Fruit fly (Drosophila melanogaster) whole organism, embryonic: ENCODE measurements around the gene pall.

ENCODE experiments used
- B-H2 ChIP-seq: fragments of 200-800 bp; sonication (Bioruptor generic); optimal IDR thresholded peaks from 2 replicates; lab custom pipeline; 2018; ENCODE audit warnings: missing biosample characterization, mild to moderate bottlenecking, missing genetic modification characterization
- CG10147 ChIP-seq: fragments of 200-800 bp; sonication (Bioruptor generic); optimal IDR thresholded peaks from 2 replicates; lab custom pipeline; 2019; ENCODE audit warnings: missing biosample characterization, mild to moderate bottlenecking, missing genetic modification characterization, moderate library complexity
- CG10959 ChIP-seq: fragments of 200-800 bp; sonication (Bioruptor generic); IDR thresholded peaks from 2 replicates; pipeline ENCODE4 v1.3.6; 2022; ENCODE audit warnings: missing biosample characterization, missing genetic modification characterization
- CG14965 ChIP-seq: fragments of 200-800 bp; sonication (Bioruptor generic); optimal IDR thresholded peaks from 2 replicates; lab custom pipeline; 2016; ENCODE audit warnings: missing biosample characterization, missing genetic modification characterization, borderline replicate concordance
- CG1529 ChIP-seq: fragments of 200-800 bp; sonication (Bioruptor generic); optimal IDR thresholded peaks from 3 replicates; lab custom pipeline; 2018; ENCODE audit warnings: missing biosample characterization, missing genetic modification characterization
- CG16863 ChIP-seq: fragments of 200-800 bp; sonication (Bioruptor generic); optimal IDR thresholded peaks from 3 replicates; lab custom pipeline; 2016; ENCODE audit warnings: missing biosample characterization, missing genetic modification characterization
- CG17186 ChIP-seq: fragments of 200-800 bp; sonication (Bioruptor generic); optimal IDR thresholded peaks from 3 replicates; lab custom pipeline; 2017; ENCODE audit warnings: missing biosample characterization, missing genetic modification reagents, missing genetic modification characterization
- CG17359 ChIP-seq: fragments of 200-800 bp; sonication (Bioruptor generic); optimal IDR thresholded peaks from 3 replicates; lab custom pipeline; 2018; ENCODE audit warnings: missing biosample characterization, mild to moderate bottlenecking, missing genetic modification characterization, moderate library complexity
- CG1792 ChIP-seq: fragments of 200-800 bp; sonication (Bioruptor generic); optimal IDR thresholded peaks from 2 replicates; lab custom pipeline; 2016; ENCODE audit warnings: missing biosample characterization, missing genetic modification characterization
- CG18619 ChIP-seq: fragments of 200-800 bp; sonication (Bioruptor generic); optimal IDR thresholded peaks from 3 replicates; lab custom pipeline; 2017; ENCODE audit warnings: missing biosample characterization, mild to moderate bottlenecking, missing genetic modification characterization
- CG2116 ChIP-seq: fragments of 200-800 bp; sonication (Bioruptor generic); optimal IDR thresholded peaks from 3 replicates; lab custom pipeline; 2018; ENCODE audit warnings: missing biosample characterization, mild to moderate bottlenecking, missing genetic modification characterization
- CG2712 ChIP-seq: fragments of 200-800 bp; optimal IDR thresholded peaks from 3 replicates; lab custom pipeline; 2019; ENCODE audit warnings: missing biosample characterization, mild to moderate bottlenecking, missing genetic modification characterization, moderate library complexity
- CG32532 ChIP-seq: fragments of 200-800 bp; sonication (Bioruptor generic); IDR thresholded peaks from 2 replicates; pipeline ENCODE4 v1.3.6; 2022; ENCODE audit warnings: missing biosample characterization, missing genetic modification characterization
- CG33213 ChIP-seq: fragments of 200-800 bp; sonication (Bioruptor generic); optimal IDR thresholded peaks from 3 replicates; lab custom pipeline; 2016; ENCODE audit warnings: missing biosample characterization, missing genetic modification characterization
- CG33557 ChIP-seq: fragments of 200-800 bp; sonication (Bioruptor generic); optimal IDR thresholded peaks from 2 replicates; lab custom pipeline; 2019; ENCODE audit warnings: missing biosample characterization, mild to moderate bottlenecking, missing genetic modification characterization, moderate library complexity
- CG4282 ChIP-seq: fragments of 200-800 bp; sonication (Bioruptor generic); optimal IDR thresholded peaks from 2 replicates; lab custom pipeline; 2016; ENCODE audit warnings: missing biosample characterization, missing genetic modification characterization
- CG8281 ChIP-seq: fragments of 200-800 bp; sonication (Bioruptor generic); optimal IDR thresholded peaks from 2 replicates; lab custom pipeline; 2018; ENCODE audit warnings: missing biosample characterization, mild to moderate bottlenecking, missing genetic modification characterization, moderate library complexity
- CG8924 ChIP-seq: fragments of 200-800 bp; optimal IDR thresholded peaks from 3 replicates; lab custom pipeline; 2019; ENCODE audit warnings: missing biosample characterization, mild to moderate bottlenecking, missing genetic modification characterization, moderate library complexity
- Dip3 ChIP-seq: fragments of 200-800 bp; sonication (Bioruptor generic); optimal IDR thresholded peaks from 3 replicates; lab custom pipeline; 2016; ENCODE audit warnings: missing biosample characterization, missing genetic modification characterization
- E2f1 ChIP-seq: fragments of 200-800 bp; sonication (Bioruptor generic); IDR thresholded peaks from 2 replicates; pipeline ENCODE4 v1.3.6; 2022; ENCODE audit warnings: missing biosample characterization, missing genetic modification characterization
- Elba2 ChIP-seq: fragments of 200-800 bp; sonication (Bioruptor generic); optimal IDR thresholded peaks from 3 replicates; lab custom pipeline; 2016; ENCODE audit warnings: missing biosample characterization, missing genetic modification characterization
- Ets65A ChIP-seq: fragments of 200-800 bp; sonication (Bioruptor generic); peaks from one replicate; lab custom pipeline; 2016; ENCODE audit warnings: missing biosample characterization, missing genetic modification characterization
- Hr78 ChIP-seq, 2 experiments: fragments of 200-800 bp in 1 of 2; fragments of >200 bp in 1 of 2; sonication (Bioruptor generic) in 1 of 2; optimal IDR thresholded peaks; 2 replicates each; lab custom pipeline; 2017 to 2019; ENCODE audit warnings: missing biosample characterization in 2 of 2, missing genetic modification characterization in 2 of 2, mild to moderate bottlenecking in 1 of 2, moderate library complexity in 1 of 2
- MESR4 ChIP-seq: fragments of 200-800 bp; sonication (Bioruptor generic); optimal IDR thresholded peaks from 2 replicates; lab custom pipeline; 2018; ENCODE audit warnings: missing biosample characterization, mild to moderate bottlenecking, missing genetic modification characterization, moderate library complexity
- MTF-1 ChIP-seq: fragments of 200-800 bp; sonication (Bioruptor generic); optimal IDR thresholded peaks from 2 replicates; lab custom pipeline; 2018; ENCODE audit warnings: missing biosample characterization, mild to moderate bottlenecking, missing genetic modification characterization, borderline replicate concordance
- Meics ChIP-seq: fragments of 200-800 bp; sonication (Bioruptor generic); optimal IDR thresholded peaks from 2 replicates; lab custom pipeline; 2017; ENCODE audit warnings: missing biosample characterization, mild to moderate bottlenecking, missing genetic modification characterization
- Mes4 ChIP-seq: fragments of 200-800 bp; sonication (Bioruptor generic); optimal IDR thresholded peaks from 2 replicates; lab custom pipeline; 2016; ENCODE audit warnings: missing biosample characterization, missing genetic modification characterization
- NFAT ChIP-seq: fragments of 200-800 bp; sonication (Bioruptor generic); IDR thresholded peaks from 2 replicates; pipeline ENCODE4 v1.3.6; 2022; ENCODE audit warnings: missing biosample characterization, missing genetic modification characterization
- Ptx1 ChIP-seq: fragments of 200-800 bp; sonication (Bioruptor generic); IDR thresholded peaks from 2 replicates; pipeline ENCODE4 v1.3.6; 2022; ENCODE audit warnings: missing biosample characterization, missing genetic modification characterization
- Xrp1 ChIP-seq: fragments of 200-800 bp; sonication (Bioruptor generic); IDR thresholded peaks from 2 replicates; pipeline ENCODE4 v1.3.6; 2022; ENCODE audit warnings: missing biosample characterization, missing genetic modification characterization
- cas ChIP-seq: fragments of 200-800 bp; sonication (Bioruptor generic); IDR thresholded peaks from 2 replicates; pipeline ENCODE4 v1.3.6; 2022; ENCODE audit warnings: missing biosample characterization, missing genetic modification characterization
- crol ChIP-seq: fragments of 200-800 bp; sonication (Bioruptor generic); IDR thresholded peaks from 2 replicates; pipeline ENCODE4 v1.3.6; 2022; ENCODE audit warnings: missing biosample characterization, missing genetic modification characterization
- esg ChIP-seq: fragments of 200-800 bp; sonication (Bioruptor generic); conservative IDR thresholded peaks from 2 replicates; pipeline ENCODE4 v1.3.6; 2022; ENCODE audit warnings: missing biosample characterization, missing genetic modification characterization
- gcm ChIP-seq: fragments of 200-800 bp; sonication (Bioruptor generic); optimal IDR thresholded peaks from 2 replicates; lab custom pipeline; 2019; ENCODE audit warnings: missing biosample characterization, mild to moderate bottlenecking, missing genetic modification characterization, moderate library complexity
- gcm2 ChIP-seq: fragments of 200-800 bp; sonication (Bioruptor generic); optimal IDR thresholded peaks from 2 replicates; lab custom pipeline; 2016; ENCODE audit warnings: missing biosample characterization, missing genetic modification characterization
- gem ChIP-seq: fragments of 200-800 bp; sonication (Bioruptor generic); optimal IDR thresholded peaks from 2 replicates; lab custom pipeline; 2019; ENCODE audit warnings: missing biosample characterization, mild to moderate bottlenecking, missing genetic modification characterization, moderate library complexity
- gsb-n ChIP-seq: fragments of 200-800 bp; sonication (Bioruptor generic); optimal IDR thresholded peaks from 3 replicates; lab custom pipeline; 2018; ENCODE audit warnings: missing biosample characterization, mild to moderate bottlenecking, missing genetic modification characterization
- ham ChIP-seq: fragments of 200-800 bp; sonication (Bioruptor generic); IDR thresholded peaks from 2 replicates; pipeline ENCODE4 v1.3.6; 2022; ENCODE audit warnings: missing biosample characterization, missing genetic modification characterization
- her ChIP-seq: fragments of 200-800 bp; sonication (Bioruptor generic); optimal IDR thresholded peaks from 2 replicates; lab custom pipeline; 2016; ENCODE audit warnings: missing biosample characterization, missing genetic modification characterization
- jing ChIP-seq: fragments of 200-800 bp; sonication (Bioruptor generic); optimal IDR thresholded peaks from 2 replicates; lab custom pipeline; 2018; ENCODE audit warnings: missing biosample characterization, mild to moderate bottlenecking, missing genetic modification characterization
- luna ChIP-seq: fragments of 200-800 bp; sonication (Bioruptor generic); optimal IDR thresholded peaks from 2 replicates; lab custom pipeline; 2016; ENCODE audit warnings: missing biosample characterization, missing genetic modification characterization
- mam ChIP-seq: fragments of 200-800 bp; sonication (Bioruptor generic); optimal IDR thresholded peaks from 3 replicates; lab custom pipeline; 2016; ENCODE audit warnings: missing biosample characterization, missing genetic modification characterization
- nau ChIP-seq: fragments of 200-800 bp; sonication (Bioruptor generic); optimal IDR thresholded peaks from 3 replicates; lab custom pipeline; 2017; ENCODE audit warnings: missing biosample characterization, mild to moderate bottlenecking, missing genetic modification characterization, missing genetic modification reagents
- nerfin-2 ChIP-seq: fragments of 200-800 bp; sonication (Bioruptor generic); IDR thresholded peaks from 2 replicates; pipeline ENCODE4 v1.3.6; 2022; ENCODE audit warnings: missing biosample characterization, missing genetic modification characterization; ENCODE audit not compliant: partially characterized antibody
- odd ChIP-seq: fragments of 200-800 bp; sonication (Bioruptor generic); optimal IDR thresholded peaks from 2 replicates; lab custom pipeline; 2017; ENCODE audit warnings: missing biosample characterization, mild to moderate bottlenecking, missing genetic modification characterization
- otp ChIP-seq: fragments of 200-800 bp; sonication (Bioruptor generic); IDR thresholded peaks from 3 replicates; pipeline ENCODE4, ENCODE4 v1.3.6; 2022; ENCODE audit warnings: missing biosample characterization, missing genetic modification characterization
- pros ChIP-seq: fragments of 200-800 bp; sonication (Bioruptor generic); optimal IDR thresholded peaks from 3 replicates; lab custom pipeline; 2019; ENCODE audit warnings: missing biosample characterization, mild to moderate bottlenecking, missing genetic modification characterization, moderate library complexity
- sima ChIP-seq: fragments of 200-800 bp; sonication (Bioruptor generic); optimal IDR thresholded peaks from 2 replicates; lab custom pipeline; 2016; ENCODE audit warnings: missing biosample characterization, missing genetic modification characterization
- sob ChIP-seq: fragments of 200-800 bp; sonication (Bioruptor generic); IDR thresholded peaks from 2 replicates; pipeline ENCODE4 v1.3.6; 2022; ENCODE audit warnings: missing biosample characterization, missing genetic modification characterization
- tio ChIP-seq: fragments of 200-800 bp; sonication (Bioruptor generic); optimal IDR thresholded peaks from 2 replicates; lab custom pipeline; 2017; ENCODE audit warnings: missing biosample characterization, missing genetic modification characterization, inconsistent platforms

pall gene

dm6 chr3L:9462247-9462769, 25.3 kb downstream of the pall start (continued):
- TF ChIP-seq Meics (GFP tag; lab: Kevin White, UChicago) (peak; percentile 91), CG32532 (peak; percentile 73; the same call in 1 of the 2 replicates), CG1529 (GFP tag; lab: Kevin White, UChicago) (peak; percentile 87), NFAT (GFP tag; lab: Robert Waterston, UW) (peak; percentile 9; the same call in 1 of the 2 replicates), CG8924 (peak; percentile 96), pros (peak; percentile 75), MESR4 (peak; percentile 18), CG17186 (GFP tag; lab: Kevin White, UChicago) (peak; percentile 63), gem (peak; percentile 97), CG10147 (GFP tag; lab: Kevin White, UChicago) (peak; percentile 93), CG16863 (GFP tag; lab: Kevin White, UChicago) (peak; percentile 71), B-H2 (GFP tag; lab: Kevin White, UChicago) (peak; percentile 57), Ets65A (GFP tag; lab: Kevin White, UChicago) (no peak), nau (GFP tag; lab: Kevin White, UChicago) (peak; percentile 89), sima (no peak), CG2116 (GFP tag; lab: Kevin White, UChicago) (peak; percentile 52), Mes4 (GFP tag; lab: Kevin White, UChicago) (peak; percentile 65), crol (GFP tag; lab: Robert Waterston, UW) (no peak; the same call in 1 of the 2 replicates), CG10959 (GFP tag; lab: Robert Waterston, UW) (peak; percentile 66), cas (GFP tag; lab: Robert Waterston, UW) (0 out of 2 replicates have a peak, but pooled peaks have one; percentile 37), otp (GFP tag; lab: Robert Waterston, UW) (peak; percentile 66; the same call in 2 of the 3 replicates), MTF-1 (GFP tag; lab: Kevin White, UChicago) (peak; percentile 82), tio (GFP tag; lab: Kevin White, UChicago) (peak; percentile 72), Ptx1 (GFP tag; lab: Robert Waterston, UW) (peak; percentile 69), CG8281 (tag; lab: Kevin White, UChicago) (peak; percentile 74), E2f1 (GFP tag; lab: Robert Waterston, UW) (peak; percentile 77), odd (peak; percentile 91), nerfin-2 (GFP tag; lab: Robert Waterston, UW) (no peak), mam (GFP tag; lab: Kevin White, UChicago) (peak; percentile 63), ham (GFP tag; lab: Robert Waterston, UW) (0 out of 2 replicates have a peak, but pooled peaks have one; percentile 34), CG18619 (GFP tag; lab: Kevin White, UChicago) (peak; percentile 84), sob (GFP tag; lab: Robert Waterston, UW) (peak; percentile 74), Elba2 (GFP tag; lab: Kevin White, UChicago) (no peak), Hr78 (GFP tag; optimal IDR thresholded peaks at IDR 0.05; lab: Kevin White, UChicago) (peak in 1 of 2 experiments; percentile 71), CG33213 (GFP tag; lab: Kevin White, UChicago) (peak; percentile 49), gcm (peak; percentile 95), CG2712 (tag; lab: Kevin White, UChicago) (peak; percentile 96), her (GFP tag; lab: Kevin White, UChicago) (peak; percentile 74), CG33557 (GFP tag; lab: Kevin White, UChicago) (peak; percentile 92), CG17359 (tag; lab: Kevin White, UChicago) (peak; percentile 93), esg (peak; percentile 74), gsb-n (tag; lab: Kevin White, UChicago) (peak; percentile 91), CG14965 (peak; percentile 47), CG1792 (peak; percentile 41), jing (peak; percentile 24), CG4282 (GFP tag; lab: Kevin White, UChicago) (no peak), Dip3 (GFP tag; lab: Kevin White, UChicago) (peak; percentile 41), Xrp1 (GFP tag; lab: Robert Waterston, UW) (peak; percentile 89), gcm2 (peak; percentile 47), luna (GFP tag; lab: Kevin White, UChicago) (peak; percentile 36)
